Fruit fly (Drosophila melanogaster) whole organism, embryonic: ENCODE data around the gene Kmn2.
"Not testable (repeated sequence)": the region's sequence is repeated elsewhere in the genome, so short reads cannot be mapped to it uniquely, and the experiment has no call there.

Experiments
- Ada2b ChIP-seq: fragments of 200-800 bp; sonication (Bioruptor generic); IDR thresholded peaks from 2 replicates; pipeline ENCODE4 v1.3.6; 2022; ENCODE audit warnings: missing biosample characterization, missing genetic modification characterization
- CG10267 ChIP-seq: fragments of 200-800 bp; sonication (Bioruptor generic); optimal IDR thresholded peaks from 2 replicates; lab custom pipeline; 2018; ENCODE audit warnings: missing biosample characterization, mild to moderate bottlenecking, missing genetic modification characterization, moderate library complexity
- CG11504 ChIP-seq: fragments of 200-800 bp; sonication (Bioruptor generic); optimal IDR thresholded peaks from 3 replicates; lab custom pipeline; 2019; ENCODE audit warnings: missing biosample characterization, mild to moderate bottlenecking, missing genetic modification characterization, moderate library complexity
- CG11695 ChIP-seq: fragments of 200-800 bp; sonication (Bioruptor generic); IDR thresholded peaks from 3 replicates; pipeline ENCODE4 v1.3.6; 2022; ENCODE audit warnings: missing biosample characterization, missing genetic modification characterization
- CG11696 ChIP-seq: fragments of 200-800 bp; sonication (Bioruptor generic); IDR thresholded peaks from 2 replicates; pipeline ENCODE4 v1.3.6; 2022; ENCODE audit warnings: missing biosample characterization, missing genetic modification characterization
- CG1233 ChIP-seq: fragments of 200-800 bp; sonication (Bioruptor generic); optimal IDR thresholded peaks from 4 replicates; lab custom pipeline; 2018; ENCODE audit warnings: missing biosample characterization, mild to moderate bottlenecking, missing genetic modification characterization
- CG13424 ChIP-seq: fragments of 200-800 bp; sonication (Bioruptor generic); optimal IDR thresholded peaks from 2 replicates; lab custom pipeline; 2019; ENCODE audit warnings: missing biosample characterization, mild to moderate bottlenecking, missing genetic modification characterization, moderate library complexity
- CG14441 ChIP-seq: fragments of 200-800 bp; sonication (Bioruptor generic); IDR thresholded peaks from 2 replicates; pipeline ENCODE4 v1.3.6; 2022; ENCODE audit warnings: missing biosample characterization, missing genetic modification characterization
- CG16863 ChIP-seq: fragments of 200-800 bp; sonication (Bioruptor generic); optimal IDR thresholded peaks from 3 replicates; lab custom pipeline; 2016; ENCODE audit warnings: missing biosample characterization, missing genetic modification characterization
- CG32532 ChIP-seq: fragments of 200-800 bp; sonication (Bioruptor generic); IDR thresholded peaks from 2 replicates; pipeline ENCODE4 v1.3.6; 2022; ENCODE audit warnings: missing biosample characterization, missing genetic modification characterization
- CG7745 ChIP-seq: fragments of 200-800 bp; sonication (Bioruptor generic); optimal IDR thresholded peaks from 2 replicates; lab custom pipeline; 2018; ENCODE audit warnings: missing biosample characterization, mild to moderate bottlenecking, missing genetic modification characterization, moderate library complexity
- CG8290 ChIP-seq, 3 experiments: fragments of 200-800 bp; sonication (Bioruptor generic); optimal IDR thresholded peaks; 2 replicates each; lab custom pipeline; 2016 to 2019; ENCODE audit warnings: missing biosample characterization in 3 of 3, missing genetic modification characterization in 3 of 3, mild to moderate bottlenecking in 2 of 3, moderate library complexity in 1 of 3
- CG9215 ChIP-seq: fragments of 200-800 bp; sonication (Bioruptor generic); IDR thresholded peaks from 2 replicates; pipeline ENCODE4 v1.3.6; 2022; ENCODE audit warnings: missing biosample characterization, missing genetic modification characterization
- D19A ChIP-seq: fragments of 200-800 bp; optimal IDR thresholded peaks from 3 replicates; lab custom pipeline; 2019; ENCODE audit warnings: missing biosample characterization, mild to moderate bottlenecking, missing genetic modification characterization, moderate library complexity
- Dbx ChIP-seq: fragments of 200-800 bp; sonication (Bioruptor generic); IDR thresholded peaks from 3 replicates; pipeline ENCODE4 v1.3.6; 2022; ENCODE audit warnings: missing biosample characterization, missing genetic modification characterization
- Dek ChIP-seq: fragments of 200-800 bp; sonication (Bioruptor generic); optimal IDR thresholded peaks from 3 replicates; lab custom pipeline; 2019; ENCODE audit warnings: missing biosample characterization, mild to moderate bottlenecking, missing genetic modification characterization, moderate library complexity
- Dll ChIP-seq: fragments of 200-800 bp; sonication (Bioruptor generic); IDR thresholded peaks from 4 replicates; pipeline ENCODE4 v1.3.6; 2022; ENCODE audit warnings: missing biosample characterization, missing genetic modification characterization; ENCODE audit not compliant: partially characterized antibody
- Drgx ChIP-seq: fragments of 200-800 bp; sonication (Bioruptor generic); IDR thresholded peaks from 2 replicates; pipeline ENCODE4 v1.3.6; 2022; ENCODE audit warnings: missing biosample characterization, missing genetic modification characterization
- E2f1 ChIP-seq: fragments of 200-800 bp; sonication (Bioruptor generic); IDR thresholded peaks from 2 replicates; pipeline ENCODE4 v1.3.6; 2022; ENCODE audit warnings: missing biosample characterization, missing genetic modification characterization
- E2f2 ChIP-seq: fragments of 200-800 bp; sonication (Bioruptor generic); IDR thresholded peaks from 2 replicates; pipeline ENCODE4 v1.3.6; 2022; ENCODE audit warnings: missing biosample characterization, missing genetic modification characterization
- MBD-R2 ChIP-seq: fragments of 200-800 bp; sonication (Bioruptor generic); IDR thresholded peaks from 2 replicates; pipeline ENCODE4 v1.3.6; 2022; ENCODE audit warnings: missing biosample characterization, missing genetic modification characterization
- Med ChIP-seq: fragments of 200-800 bp; sonication (Bioruptor generic); peaks from one replicate; lab custom pipeline; 2016; ENCODE audit warnings: missing biosample characterization, missing genetic modification characterization, mild to moderate bottlenecking, inconsistent platforms, moderate library complexity
- Myb ChIP-seq: fragments of 200-800 bp; sonication (Bioruptor generic); optimal IDR thresholded peaks from 2 replicates; lab custom pipeline; 2016; ENCODE audit warnings: missing biosample characterization, missing genetic modification characterization
- Ptx1 ChIP-seq: fragments of 200-800 bp; sonication (Bioruptor generic); IDR thresholded peaks from 2 replicates; pipeline ENCODE4 v1.3.6; 2022; ENCODE audit warnings: missing biosample characterization, missing genetic modification characterization
- Rfx ChIP-seq: fragments of 200-800 bp; sonication (Bioruptor generic); IDR thresholded peaks from 2 replicates; pipeline ENCODE4 v1.3.6; 2022; ENCODE audit warnings: missing biosample characterization, missing genetic modification characterization
- Spps ChIP-seq: fragments of 200-800 bp; sonication (Bioruptor generic); optimal IDR thresholded peaks from 2 replicates; lab custom pipeline; 2018; ENCODE audit warnings: missing biosample characterization, mild to moderate bottlenecking, missing genetic modification characterization
- Trl ChIP-seq, 3 experiments: fragments of >200 bp in 2 of 3; fragments of 200-800 bp in 1 of 3; sonication (Bioruptor generic) in 1 of 3; optimal IDR thresholded peaks; 2 replicates in 1 of 3; 3 replicates in 2 of 3; lab custom pipeline; 2016 to 2017; ENCODE audit warnings: missing biosample characterization in 1 of 3, missing genetic modification characterization in 1 of 3
- al ChIP-seq: fragments of 200-800 bp; sonication (Bioruptor generic); IDR thresholded peaks from 2 replicates; pipeline ENCODE4 v1.3.6; 2022; ENCODE audit warnings: missing biosample characterization, missing genetic modification characterization
- chm ChIP-seq: fragments of 200-800 bp; sonication (Bioruptor generic); IDR thresholded peaks from 2 replicates; pipeline ENCODE4 v1.3.6; 2022; ENCODE audit warnings: missing biosample characterization, missing genetic modification characterization
- dysf ChIP-seq: fragments of 200-800 bp; sonication (Bioruptor generic); IDR thresholded peaks from 3 replicates; pipeline ENCODE4 v1.3.6; 2022; ENCODE audit warnings: missing biosample characterization, missing genetic modification characterization
- fd64A ChIP-seq: fragments of 200-800 bp; sonication (Bioruptor generic); optimal IDR thresholded peaks from 3 replicates; lab custom pipeline; 2018; ENCODE audit warnings: missing biosample characterization, mild to moderate bottlenecking, missing genetic modification characterization
- ham ChIP-seq: fragments of 200-800 bp; sonication (Bioruptor generic); IDR thresholded peaks from 2 replicates; pipeline ENCODE4 v1.3.6; 2022; ENCODE audit warnings: missing biosample characterization, missing genetic modification characterization
- hkb ChIP-seq, 2 experiments: fragments of 200-800 bp in 1 of 2; fragments of >200 bp in 1 of 2; sonication (Bioruptor generic) in 1 of 2; IDR thresholded peaks in 1 of 2; optimal IDR thresholded peaks in 1 of 2; 2 replicates each; pipeline versions ENCODE4 v1.3.6 to Lab custom; 2017 to 2022; ENCODE audit warnings: missing biosample characterization in 1 of 2, missing genetic modification characterization in 1 of 2
- nau ChIP-seq: fragments of 200-800 bp; sonication (Bioruptor generic); optimal IDR thresholded peaks from 3 replicates; lab custom pipeline; 2017; ENCODE audit warnings: missing biosample characterization, mild to moderate bottlenecking, missing genetic modification characterization, missing genetic modification reagents
- onecut ChIP-seq: fragments of 200-800 bp; sonication (Bioruptor generic); IDR thresholded peaks from 2 replicates; pipeline ENCODE4 v1.3.6; 2022; ENCODE audit warnings: missing biosample characterization, missing genetic modification characterization
- pan ChIP-seq, 4 experiments: fragments of >200 bp in 3 of 4; fragments of 200-800 bp in 1 of 4; sonication (Bioruptor generic) in 1 of 4; optimal IDR thresholded peaks in 3 of 4; IDR thresholded peaks in 1 of 4; 2 replicates each; pipeline versions ENCODE4 v1.3.6 to Lab custom; 2017 to 2022; ENCODE audit warnings: missing biosample characterization in 2 of 4, missing genetic modification characterization in 2 of 4, mixed read lengths in 1 of 4
- prd ChIP-seq, 3 experiments: fragments of >200 bp in 2 of 3; fragments of 200-800 bp in 1 of 3; sonication (Bioruptor generic) in 1 of 3; optimal IDR thresholded peaks in 2 of 3; IDR thresholded peaks in 1 of 3; 2 replicates in 2 of 3; 3 replicates in 1 of 3; pipeline versions ENCODE4 v1.3.6 to Lab custom; 2017 to 2022; ENCODE audit warnings: missing biosample characterization in 1 of 3, missing genetic modification characterization in 1 of 3
- ranshi ChIP-seq: fragments of 200-800 bp; sonication (Bioruptor generic); IDR thresholded peaks from 2 replicates; pipeline ENCODE4 v1.3.6; 2022; ENCODE audit warnings: missing biosample characterization, missing genetic modification characterization
- tgo ChIP-seq: fragments of 200-800 bp; sonication (Bioruptor generic); IDR thresholded peaks from 3 replicates; pipeline ENCODE4 v1.3.6; 2022; ENCODE audit warnings: missing biosample characterization, missing genetic modification characterization
- trem ChIP-seq: fragments of 200-800 bp; optimal IDR thresholded peaks from 3 replicates; lab custom pipeline; 2019; ENCODE audit warnings: missing biosample characterization, mild to moderate bottlenecking, missing genetic modification characterization, moderate library complexity
- unc-4 ChIP-seq: fragments of 200-800 bp; sonication (Bioruptor generic); IDR thresholded peaks from 2 replicates; pipeline ENCODE4 v1.3.6; 2022; ENCODE audit warnings: missing biosample characterization, missing genetic modification characterization; ENCODE audit not compliant: partially characterized antibody
- vvl ChIP-seq: fragments of 200-800 bp; sonication (Bioruptor generic); IDR thresholded peaks from 2 replicates; pipeline ENCODE4 v1.3.6; 2022; ENCODE audit warnings: missing biosample characterization, missing genetic modification characterization
- zfh1 ChIP-seq: fragments of 200-800 bp; sonication (Bioruptor generic); IDR thresholded peaks from 3 replicates; pipeline ENCODE4 v1.3.6; 2022; ENCODE audit warnings: missing biosample characterization, missing genetic modification characterization

The Kmn2 gene

DNA sequence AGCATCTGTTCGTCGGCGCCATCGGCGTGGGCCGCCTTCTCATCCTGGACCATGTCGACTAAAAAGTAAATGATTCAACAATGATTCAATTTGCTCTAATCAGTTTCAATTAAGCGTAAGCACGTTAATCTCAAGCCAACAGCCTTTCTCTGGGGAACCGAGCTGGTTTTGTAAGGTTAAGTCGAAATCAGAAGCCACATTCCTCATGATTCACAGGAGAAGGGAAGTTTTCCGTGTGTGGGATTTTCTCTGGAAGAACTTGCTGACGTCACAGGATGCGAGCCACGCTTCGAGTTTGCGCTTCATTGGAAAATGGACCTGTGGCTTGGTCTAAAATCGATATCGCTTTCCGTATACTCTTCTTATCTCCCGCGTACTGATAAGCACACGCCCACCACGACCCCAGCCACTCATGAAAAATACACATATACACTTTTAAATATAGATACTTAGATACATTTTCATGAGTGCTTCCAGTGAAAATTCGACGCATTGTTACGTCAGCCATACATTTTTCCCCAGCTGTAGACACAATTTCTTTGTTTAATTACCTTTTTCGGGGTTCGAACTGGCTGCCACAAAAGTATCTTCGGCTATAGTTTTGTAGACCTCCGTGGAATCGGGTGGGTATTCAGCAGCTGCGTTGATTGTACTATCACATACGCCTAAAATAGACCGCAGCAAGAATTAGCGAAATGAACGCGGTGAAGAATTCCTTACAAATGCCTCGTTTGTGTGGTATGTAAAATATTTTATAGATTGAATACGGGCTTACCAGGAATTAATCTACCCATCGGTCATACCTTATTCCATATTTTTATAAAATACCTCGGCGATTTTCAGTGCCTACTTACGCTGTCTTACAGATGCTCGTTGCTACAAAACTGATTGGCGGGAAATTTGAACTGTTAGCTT lies 23.8 kb downstream of the Kmn2 start (continued):
- TF ChIP-seq CG8290 (GFP tag; optimal IDR thresholded peaks at IDR 0.05; lab: Kevin White, UChicago) (no peak), CG8290 (tag; optimal IDR thresholded peaks at IDR 0.05; lab: Kevin White, UChicago) (peak in 1 of 2 experiments; percentile 61), CG10267 (peak; percentile 56), Spps (tag; lab: Kevin White, UChicago) (peak; percentile 44), CG1233 (GFP tag; lab: Kevin White, UChicago) (peak; percentile 29), ham (GFP tag; lab: Robert Waterston, UW) (no peak), CG7745 (no peak)

DNA sequence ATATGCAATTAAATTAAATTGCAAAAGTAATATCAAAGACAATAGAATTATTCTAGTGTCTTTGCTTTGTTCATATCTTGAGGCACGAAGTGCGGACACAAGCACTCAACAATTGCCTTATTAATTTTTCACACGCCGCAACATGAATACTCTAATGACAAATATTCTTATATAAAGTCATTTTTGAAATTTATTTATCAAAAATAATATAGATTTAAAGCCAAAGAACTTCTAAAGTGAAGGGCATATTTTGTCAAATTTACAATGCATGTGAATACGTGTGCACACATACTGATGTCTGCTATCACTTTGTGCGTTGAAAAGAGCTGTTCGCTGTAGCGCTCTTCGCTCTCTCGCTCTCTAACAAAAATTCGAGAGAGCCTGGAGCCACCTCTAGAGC lies 27.2 kb downstream of the Kmn2 start:
- TF ChIP-seq Rfx (GFP tag; lab: Robert Waterston, UW): peak; percentile 50
- TF ChIP-seq Trl (optimal IDR thresholded peaks at IDR 0.05; lab: Kevin White, UChicago): peak in 1 of 2 experiments; percentile 72
- TF ChIP-seq Trl (GFP tag; optimal IDR thresholded peaks at IDR 0.05; lab: Kevin White, UChicago); pan (optimal IDR thresholded peaks at IDR 0.05; lab: Kevin White, UChicago); prd (optimal IDR thresholded peaks at IDR 0.05; lab: Kevin White, UChicago); hkb (optimal IDR thresholded peaks at IDR 0.05; lab: Kevin White, UChicago): not testable (repeated sequence)
- TF ChIP-seq D19A (tag; lab: Kevin White, UChicago): peak; percentile 57
- TF ChIP-seq ranshi (GFP tag; lab: Robert Waterston, UW): peak; percentile 64; the same call in 1 of the 2 replicates
- 0 out of 2 replicates have a peak, but pooled peaks have one; percentile 22 for TF ChIP-seq al (GFP tag; lab: Robert Waterston, UW)
- TF ChIP-seq E2f1 (GFP tag; lab: Robert Waterston, UW): peak; percentile 58
- TF ChIP-seq CG11696 (GFP tag; lab: Robert Waterston, UW): peak; percentile 15; the same call in 1 of the 2 replicates
- TF ChIP-seq CG14441 (GFP tag; lab: Robert Waterston, UW): peak; percentile 40; the same call in 1 of the 2 replicates
- TF ChIP-seq CG32532: peak; percentile 72
- TF ChIP-seq vvl (GFP tag; lab: Robert Waterston, UW): peak; percentile 57
- TF ChIP-seq Ptx1: peak; percentile 67
- peak; percentile 35; the same call in 1 of the 3 replicates for TF ChIP-seq tgo (GFP tag; lab: Robert Waterston, UW)
- peak; percentile 30; the same call in 1 of the 2 replicates for TF ChIP-seq CG9215 (GFP tag; lab: Robert Waterston, UW)
- 0 out of 2 replicates have a peak, but pooled peaks have one; percentile 4 for TF ChIP-seq onecut
- peak; percentile 51 for TF ChIP-seq Ada2b (GFP tag; lab: Robert Waterston, UW)
- TF ChIP-seq pan (GFP tag; optimal IDR thresholded peaks at IDR 0.05 in 1 of 2, IDR thresholded peaks at IDR 0.05 in 1 of 2): peak in 1 of 2 experiments; percentile 38
- peak; percentile 49; the same call in 2 of the 3 replicates for TF ChIP-seq prd (GFP tag; IDR thresholded peaks at IDR 0.05; lab: Robert Waterston, UW)
- TF ChIP-seq hkb (GFP tag; IDR thresholded peaks at IDR 0.05; lab: Robert Waterston, UW): peak; percentile 64
- TF ChIP-seq zfh1 (GFP tag; lab: Robert Waterston, UW): peak; percentile 42; the same call in 1 of the 3 replicates
- TF ChIP-seq dysf (GFP tag; lab: Robert Waterston, UW): peak; percentile 68; the same call in 2 of the 3 replicates
- peak; percentile 70 for TF ChIP-seq Drgx
- peak; percentile 59; the same call in 1 of the 3 replicates for TF ChIP-seq CG11695 (GFP tag; lab: Robert Waterston, UW)
- peak; percentile 43; the same call in 2 of the 3 replicates for TF ChIP-seq Dbx

DNA sequence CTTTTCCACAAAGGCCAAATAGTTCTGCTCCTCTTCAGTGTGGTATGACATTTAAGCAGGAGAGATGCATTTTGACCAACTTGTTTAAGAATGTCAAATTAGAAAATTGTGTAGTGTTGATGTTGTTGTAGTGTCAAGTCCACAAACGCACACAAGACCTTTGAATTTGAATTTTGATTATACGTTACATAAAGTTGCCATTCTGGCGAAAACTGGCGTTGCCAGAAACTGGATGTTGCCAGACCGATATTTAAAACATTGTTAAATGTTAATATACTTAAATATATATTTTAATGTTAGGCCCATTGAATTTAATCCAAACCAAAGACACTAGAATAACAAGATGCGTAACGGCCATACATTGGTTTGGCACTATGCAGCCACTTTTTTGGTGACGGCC lies 28.1 kb downstream of the Kmn2 start:
- TF ChIP-seq MBD-R2 (GFP tag; lab: Robert Waterston, UW): peak; percentile 18; the same call in 1 of the 2 replicates
- TF ChIP-seq CG11504 (tag; lab: Kevin White, UChicago): peak; percentile 4
- no peak for TF ChIP-seq CG13424
- TF ChIP-seq CG10267: peak; percentile 9
- no peak for TF ChIP-seq fd64A (GFP tag; lab: Kevin White, UChicago)
- TF ChIP-seq Dll (GFP tag; lab: Robert Waterston, UW): peak; percentile 32; the same call in 1 of the 4 replicates
- peak; percentile 42; the same call in 1 of the 2 replicates for TF ChIP-seq CG32532
- peak; percentile 91 for TF ChIP-seq Myb (GFP tag; lab: Kevin White, UChicago)
- TF ChIP-seq Dek (tag; lab: Kevin White, UChicago): no peak
- peak; percentile 18 for TF ChIP-seq trem (tag; lab: Kevin White, UChicago)
- no peak for TF ChIP-seq CG16863
- TF ChIP-seq chm (GFP tag; lab: Robert Waterston, UW): no peak
- no peak for TF ChIP-seq nau (GFP tag; lab: Kevin White, UChicago)
- TF ChIP-seq E2f2 (GFP tag; lab: Robert Waterston, UW): peak; percentile 74
- TF ChIP-seq Med (GFP tag; lab: Kevin White, UChicago): peak; percentile 34
- TF ChIP-seq unc-4 (GFP tag; lab: Robert Waterston, UW): 0 out of 2 replicates have a peak, but pooled peaks have one; percentile 22
